Worm (Caenorhabditis elegans): ENCODE data around the gene M60.6.

DNA sequence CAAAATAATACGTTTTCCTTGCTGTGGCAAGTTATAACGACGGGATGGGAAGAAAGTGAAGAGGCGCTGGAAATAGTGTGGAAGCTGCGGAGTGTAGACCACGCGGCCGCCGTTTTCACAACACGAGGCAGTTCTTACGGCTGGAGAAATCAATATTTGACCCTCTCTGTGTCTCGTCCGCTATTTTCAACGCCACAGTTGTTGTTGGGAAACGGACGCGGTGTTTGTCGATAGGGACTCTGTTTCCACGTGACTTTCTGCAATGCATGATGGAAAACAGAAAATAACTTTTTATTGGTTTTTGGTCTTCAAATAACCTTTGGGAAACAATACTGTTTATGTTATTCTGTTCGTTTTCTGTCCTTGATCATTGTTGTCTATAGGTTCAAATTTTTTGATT, 20.4 kb downstream of the M60.6 start, which contains the start of gene K02A6.3:
- TF ChIP-seq snpc-4 (tag; optimal IDR thresholded peaks at IDR 0.05) (peak; percentile 38), unc-62 (GFP tag; optimal IDR thresholded peaks at IDR 0.05) (no peak), nhr-12 (tag; optimal IDR thresholded peaks at IDR 0.05) (no peak), fos-1 (tag; optimal IDR thresholded peaks at IDR 0.05) (no peak), tbx-2 (tag; optimal IDR thresholded peaks at IDR 0.05) (peak; percentile 71), ceh-82 (tag; optimal IDR thresholded peaks at IDR 0.05) (no peak), aly-2 (tag; optimal IDR thresholded peaks at IDR 0.05) (no peak), elt-1 (tag; optimal IDR thresholded peaks at IDR 0.05) (peak; percentile 4), ztf-11 (tag; optimal IDR thresholded peaks at IDR 0.05) (no peak)

Data from whole organism, L3 larva.